Worm (Caenorhabditis elegans): ENCODE data around the gene F59B10.6.

Gene F59B10.6

DNA sequence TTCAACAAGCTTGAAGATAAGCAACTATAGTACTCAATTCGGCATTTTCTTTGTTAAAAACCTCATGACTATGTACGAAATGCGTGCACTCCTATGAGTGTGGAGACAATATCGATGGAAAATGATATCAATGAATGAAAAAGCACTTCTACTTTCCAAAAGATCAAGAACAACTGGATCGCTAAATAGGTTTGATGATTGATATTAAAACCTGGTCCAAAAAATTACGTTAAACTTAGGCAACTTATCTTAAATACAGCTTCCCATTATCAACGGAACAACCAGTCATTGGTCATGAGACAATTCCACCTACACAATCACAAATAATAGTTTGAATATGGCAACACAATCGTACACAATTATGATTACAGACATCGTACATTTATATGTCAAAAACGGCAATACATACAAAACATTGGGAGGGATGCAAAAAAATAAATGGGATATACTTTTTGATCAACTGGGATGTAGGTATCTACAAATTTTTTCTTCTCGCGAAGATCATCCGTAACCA is 35.5 kb upstream of the F59B10.6 start (continued):
- no peak for TF ChIP-seq cebp-1 (GFP tag; IDR thresholded peaks at IDR 0.05)
- TF ChIP-seq cebp-1 (tag; optimal IDR thresholded peaks at IDR 0.05): peak; percentile 48
- TF ChIP-seq rcor-1 (GFP tag; IDR thresholded peaks at IDR 0.05): 0 out of 2 replicates have a peak, but pooled peaks have one; percentile 5
- peak; percentile 31; the same call in 1 of the 2 replicates for TF ChIP-seq B0336.3 (GFP tag; IDR thresholded peaks at IDR 0.05)
- TF ChIP-seq pha-4 (tag; optimal IDR thresholded peaks at IDR 0.05): no peak
- no peak for TF ChIP-seq egl-44 (GFP tag; IDR thresholded peaks at IDR 0.05)
- TF ChIP-seq Y56A3A.18 (GFP tag; IDR thresholded peaks at IDR 0.05): no peak
- no peak for TF ChIP-seq mes-4 (tag; optimal IDR thresholded peaks at IDR 0.05)
- TF ChIP-seq nhr-120 (GFP tag; IDR thresholded peaks at IDR 0.05): no peak
- TF ChIP-seq ceh-91 (GFP tag; IDR thresholded peaks at IDR 0.05): no peak
- no peak for TF ChIP-seq T26A5.8 (tag; optimal IDR thresholded peaks at IDR 0.05)
- TF ChIP-seq hrde-1 (tag; optimal IDR thresholded peaks at IDR 0.05; ENCODE audit: borderline replicate concordance): peak; percentile 54
- TF ChIP-seq lin-54 (GFP tag; optimal IDR thresholded peaks at IDR 0.05): peak; percentile 23
- no peak for TF ChIP-seq bed-1 (GFP tag; IDR thresholded peaks at IDR 0.05)
- peak; percentile 81 for TF ChIP-seq snpc-3.4 (tag; optimal IDR thresholded peaks at IDR 0.05)
- TF ChIP-seq ztf-25 (GFP tag; IDR thresholded peaks at IDR 0.05): no peak
- TF ChIP-seq nhr-90 (tag; optimal IDR thresholded peaks at IDR 0.05): peak; percentile 4
- TF ChIP-seq hmg-20 (GFP tag; IDR thresholded peaks at IDR 0.05): no peak
- no peak for TF ChIP-seq madf-10 (tag; optimal IDR thresholded peaks at IDR 0.05)
- no peak for TF ChIP-seq K11D2.4 (GFP tag; IDR thresholded peaks at IDR 0.05)
- TF ChIP-seq ZK185.1 (tag; optimal IDR thresholded peaks at IDR 0.05; ENCODE audit: poor library complexity, severe bottlenecking): peak; percentile 6
- no peak for TF ChIP-seq madf-8 (GFP tag; conservative IDR thresholded peaks at IDR 0.05)
- peak; percentile 44 for TF ChIP-seq athp-1 (tag; optimal IDR thresholded peaks at IDR 0.05)
- TF ChIP-seq madf-6 (GFP tag; IDR thresholded peaks at IDR 0.05): peak; percentile 60; the same call in 1 of the 2 replicates
- TF ChIP-seq die-1 (tag; optimal IDR thresholded peaks at IDR 0.05): peak; percentile 47
- TF ChIP-seq snpc-1.3 (tag; optimal IDR thresholded peaks at IDR 0.05; ENCODE audit: insufficient read depth): peak; percentile 11
- TF ChIP-seq nfya-1 (tag; optimal IDR thresholded peaks at IDR 0.05; ENCODE audit: borderline replicate concordance, insufficient read depth): no peak
- TF ChIP-seq attf-6 (GFP tag; IDR thresholded peaks at IDR 0.05): 0 out of 2 replicates have a peak, but pooled peaks have one; percentile 10
- no peak for TF ChIP-seq T07F8.4 (tag; optimal IDR thresholded peaks at IDR 0.05)
- no peak for TF ChIP-seq Y67H2A.10 (GFP tag; conservative IDR thresholded peaks at IDR 0.05)
- TF ChIP-seq hsf-1 (GFP tag; IDR thresholded peaks at IDR 0.05): peak; percentile 53
- TF ChIP-seq lsy-27 (tag; optimal IDR thresholded peaks at IDR 0.05; ENCODE audit: borderline replicate concordance, insufficient read depth): no peak
- TF ChIP-seq rpc-1 (optimal IDR thresholded peaks at IDR 0.05): no peak
- TF ChIP-seq rpc-1 (tag; optimal IDR thresholded peaks at IDR 0.05): no peak
- no peak for TF ChIP-seq B0035.1 (tag; optimal IDR thresholded peaks at IDR 0.05)
- no peak for TF ChIP-seq let-607 (tag; optimal IDR thresholded peaks at IDR 0.05)
- 0 out of 2 replicates have a peak, but pooled peaks have one; percentile 57 for TF ChIP-seq pbrm-1 (GFP tag; IDR thresholded peaks at IDR 0.05)

DNA sequence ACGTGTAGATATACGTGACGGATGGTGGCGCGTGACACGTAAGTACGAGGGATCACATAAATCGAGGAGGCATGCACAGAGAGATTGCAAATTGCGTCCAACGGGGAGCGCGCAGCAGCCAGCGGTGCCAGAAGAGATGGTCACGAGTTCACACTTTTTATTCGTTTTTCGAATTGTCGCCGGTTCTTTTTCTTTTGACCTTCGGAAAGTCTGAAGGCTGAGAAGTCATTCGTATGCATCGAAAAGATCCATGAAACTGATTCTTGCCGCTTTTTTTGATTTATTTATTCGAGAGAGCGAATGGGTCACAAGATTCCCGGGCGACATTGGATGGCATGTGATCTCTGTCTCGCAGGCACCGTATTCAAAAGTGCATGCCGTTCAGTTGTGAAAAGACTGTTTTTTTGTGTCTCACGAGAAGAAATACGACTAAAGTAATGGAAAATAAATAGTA is 34.7 kb upstream of the F59B10.6 start:
- TF ChIP-seq F23B12.7 (tag; optimal IDR thresholded peaks at IDR 0.05; ENCODE audit: insufficient read depth): no peak
- no peak for TF ChIP-seq rcor-1 (GFP tag; IDR thresholded peaks at IDR 0.05)
- TF ChIP-seq tbx-9 (tag; optimal IDR thresholded peaks at IDR 0.05; ENCODE audit: borderline replicate concordance): no peak
- no peak for TF ChIP-seq Y67H2A.10 (GFP tag; conservative IDR thresholded peaks at IDR 0.05)
- no peak for TF ChIP-seq ets-4 (GFP tag; optimal IDR thresholded peaks at IDR 0.05)
- no peak for TF ChIP-seq ceh-79 (tag; optimal IDR thresholded peaks at IDR 0.05)
- no peak for TF ChIP-seq ceh-91 (GFP tag; IDR thresholded peaks at IDR 0.05)
- TF ChIP-seq egrh-3 (GFP tag; IDR thresholded peaks at IDR 0.05): no peak
- no peak for TF ChIP-seq lin-54 (GFP tag; optimal IDR thresholded peaks at IDR 0.05)
- no peak for TF ChIP-seq snpc-1.3 (tag; optimal IDR thresholded peaks at IDR 0.05; ENCODE audit: insufficient read depth)
- peak; percentile 4 for TF ChIP-seq lin-40 (tag; optimal IDR thresholded peaks at IDR 0.05)
- TF ChIP-seq hlh-12 (tag; optimal IDR thresholded peaks at IDR 0.05): no peak
- no peak for TF ChIP-seq B0019.2 (GFP tag; conservative IDR thresholded peaks at IDR 0.05)
- TF ChIP-seq nhr-27 (tag; optimal IDR thresholded peaks at IDR 0.05): no peak
- TF ChIP-seq him-1 (tag; optimal IDR thresholded peaks at IDR 0.05): no peak
- no peak for TF ChIP-seq lag-1 (GFP tag; IDR thresholded peaks at IDR 0.05)
- 0 out of 2 replicates have a peak, but pooled peaks have one; percentile 21 for TF ChIP-seq madf-6 (GFP tag; IDR thresholded peaks at IDR 0.05)

All from whole organism, young adult.